Worm (Caenorhabditis elegans) whole organism, L1 larva: ENCODE measurements around the gene hnd-1.

Source experiments
- aha-1 ChIP-seq: fragments of 150-350 bp; optimal IDR thresholded peaks from 2 replicates; lab custom pipeline; 2014; ENCODE audit warnings: missing biosample characterization, missing genetic modification characterization
- aly-2 ChIP-seq: fragments of 150-350 bp; optimal IDR thresholded peaks from 2 replicates; lab custom pipeline; 2014; ENCODE audit warnings: missing biosample characterization, missing genetic modification characterization
- ceh-82 ChIP-seq, 3 experiments: fragments of 150-350 bp in 1 of 3; sonication (generic microtip) in 2 of 3; optimal IDR thresholded peaks; 2 replicates each; lab custom pipeline; 2014 to 2017; ENCODE audit warnings: missing biosample characterization in 3 of 3, missing genetic modification characterization in 3 of 3
- egl-27 ChIP-seq, 2 experiments: fragments of 150-350 bp in 1 of 2; sonication (generic microtip); optimal IDR thresholded peaks; 3 replicates each; lab custom pipeline; 2017 to 2018; ENCODE audit warnings: missing biosample characterization in 2 of 2, missing genetic modification characterization in 2 of 2, missing genetic modification reagents in 2 of 2
- lin-15B ChIP-seq: fragments of 150-350 bp; sonication (generic microtip); optimal IDR thresholded peaks from 3 replicates; lab custom pipeline; 2014; ENCODE audit warnings: missing biosample characterization, missing genetic modification characterization
- mdl-1 ChIP-seq, 2 experiments: fragments of 150-350 bp; optimal IDR thresholded peaks; 2 replicates each; lab custom pipeline; 2014 to 2017; ENCODE audit warnings: missing biosample characterization in 2 of 2, missing genetic modification characterization in 2 of 2, inconsistent platforms in 1 of 2
- mef-2 ChIP-seq: fragments of 150-350 bp; optimal IDR thresholded peaks from 2 replicates; lab custom pipeline; 2014; ENCODE audit warnings: missing biosample characterization, missing genetic modification characterization
- nhr-77 ChIP-seq: fragments of 150-350 bp; optimal IDR thresholded peaks from 2 replicates; lab custom pipeline; 2014; ENCODE audit warnings: missing biosample characterization, missing genetic modification characterization
- pag-3 ChIP-seq: sonication (generic microtip); optimal IDR thresholded peaks from 2 replicates; lab custom pipeline; 2017; ENCODE audit warnings: missing genetic modification characterization, mild to moderate bottlenecking, missing compliant biosample characterization, antibody characterized with exemption, borderline replicate concordance; ENCODE audit not compliant: insufficient read depth
- snpc-4 ChIP-seq: fragments of 150-350 bp; optimal IDR thresholded peaks from 2 replicates; lab custom pipeline; 2014; ENCODE audit warnings: missing biosample characterization, missing genetic modification characterization
- sup-37 ChIP-seq: fragments of 200-800 bp; sonication (Bioruptor generic); optimal IDR thresholded peaks from 2 replicates; lab custom pipeline; 2018; ENCODE audit warnings: mild to moderate bottlenecking, missing genetic modification characterization, missing compliant biosample characterization
- zag-1 ChIP-seq: fragments of 150-350 bp; optimal IDR thresholded peaks from 2 replicates; lab custom pipeline; 2014; ENCODE audit warnings: missing biosample characterization, missing genetic modification characterization
- ztf-11 ChIP-seq, 2 experiments: sonication (generic microtip); optimal IDR thresholded peaks; 2 replicates each; lab custom pipeline; 2016 to 2017; ENCODE audit warnings: missing genetic modification characterization in 2 of 2, missing biosample characterization in 1 of 2, missing compliant biosample characterization in 1 of 2
- ztf-4 ChIP-seq: fragments of 150-350 bp; optimal IDR thresholded peaks from 2 replicates; lab custom pipeline; 2014; ENCODE audit warnings: missing biosample characterization, missing genetic modification characterization

ce11 chrX:11718751-11719150 lies 34.4 kb downstream of the hnd-1 start:
- TF ChIP-seq mef-2 (tag; lab: Kevin White, UChicago) = no peak
- no peak for TF ChIP-seq egl-27 (tag; optimal IDR thresholded peaks at IDR 0.05; lab: Kevin White, UChicago)
- no peak for TF ChIP-seq zag-1
- no peak for TF ChIP-seq ceh-82 (tag; optimal IDR thresholded peaks at IDR 0.05; lab: Kevin White, UChicago)
- no peak for TF ChIP-seq lin-15B (tag; lab: Kevin White, UChicago)
- TF ChIP-seq nhr-77 = no peak
- no peak for TF ChIP-seq mdl-1 (tag; optimal IDR thresholded peaks at IDR 0.05; lab: Kevin White, UChicago)
- TF ChIP-seq snpc-4 = no peak
- TF ChIP-seq pag-3 (tag; lab: Kevin White, UChicago) = no peak
- no peak for TF ChIP-seq ztf-11 (tag; optimal IDR thresholded peaks at IDR 0.05; lab: Kevin White, UChicago)
- no peak for TF ChIP-seq aly-2
- TF ChIP-seq ztf-4 (tag; lab: Kevin White, UChicago) = no peak
- TF ChIP-seq sup-37 = no peak
- no peak for TF ChIP-seq aha-1
